Fruit fly (Drosophila melanogaster): ENCODE data around the gene PTPMT1.

PTPMT1 gene

dm6 chr3R:23782456-23783402 is 24.6 kb downstream of the PTPMT1 start (continued):
- TF ChIP-seq CG13894 (tag; optimal IDR thresholded peaks at IDR 0.05) = peak; percentile 9
- TF ChIP-seq jumu (GFP tag; optimal IDR thresholded peaks at IDR 0.05) = peak; percentile 78
- TF ChIP-seq chm (GFP tag; IDR thresholded peaks at IDR 0.05) = peak; percentile 71
- TF ChIP-seq NFAT (GFP tag; IDR thresholded peaks at IDR 0.05) = peak; percentile 22; the same call in 1 of the 2 replicates
- peak; percentile 38 for TF ChIP-seq CHES-1-like (GFP tag; optimal IDR thresholded peaks at IDR 0.05)
- peak; percentile 90 for TF ChIP-seq Ptx1 (GFP tag; IDR thresholded peaks at IDR 0.05)
- peak; percentile 6 for TF ChIP-seq HmgD (GFP tag; optimal IDR thresholded peaks at IDR 0.05)
- TF ChIP-seq CG31441 (GFP tag; IDR thresholded peaks at IDR 0.05) = peak; percentile 94
- peak; percentile 72 for TF ChIP-seq tx (GFP tag; optimal IDR thresholded peaks at IDR 0.05)
- peak; percentile 80 for TF ChIP-seq CG18599 (GFP tag; optimal IDR thresholded peaks at IDR 0.05)
- no peak for TF ChIP-seq Dref (GFP tag; IDR thresholded peaks at IDR 0.05)
- no peak for TF ChIP-seq Lpt (GFP tag; optimal IDR thresholded peaks at IDR 0.05)
- no peak for TF ChIP-seq bowl (GFP tag; IDR thresholded peaks at IDR 0.05)
- peak; percentile 80 for TF ChIP-seq CG14667 (GFP tag; IDR thresholded peaks at IDR 0.05)
- peak; percentile 82 for TF ChIP-seq Atf-2 (GFP tag; optimal IDR thresholded peaks at IDR 0.05)
- peak; percentile 62 for TF ChIP-seq CG7745 (tag; optimal IDR thresholded peaks at IDR 0.05)
- TF ChIP-seq CG2120 (GFP tag; optimal IDR thresholded peaks at IDR 0.05) = peak; percentile 23
- TF ChIP-seq HLH3B (GFP tag; IDR thresholded peaks at IDR 0.05) = peak; percentile 79
- TF ChIP-seq cad (GFP tag; optimal IDR thresholded peaks at IDR 0.05) = peak; percentile 11
- peak; percentile 68 for TF ChIP-seq CG30020 (tag; optimal IDR thresholded peaks at IDR 0.05)
- TF ChIP-seq CG16779 (GFP tag; IDR thresholded peaks at IDR 0.05) = peak; percentile 56; the same call in 1 of the 2 replicates
- peak; percentile 70 for TF ChIP-seq ttk (GFP tag; IDR thresholded peaks at IDR 0.05)
- TF ChIP-seq kah (GFP tag; optimal IDR thresholded peaks at IDR 0.05) = peak; percentile 55
- peak; percentile 56 for TF ChIP-seq NC2α (GFP tag; optimal IDR thresholded peaks at IDR 0.05)
- peak; percentile 38 for TF ChIP-seq CG14965 (GFP tag; optimal IDR thresholded peaks at IDR 0.05; ENCODE audit: borderline replicate concordance)
- peak; percentile 89 for TF ChIP-seq Hr3 (GFP tag; optimal IDR thresholded peaks at IDR 0.05)
- TF ChIP-seq Ada2b (GFP tag; IDR thresholded peaks at IDR 0.05) = peak; percentile 76
- TF ChIP-seq zen2 (GFP tag; IDR thresholded peaks at IDR 0.05; ENCODE audit: partially characterized antibody) = no peak
- TF ChIP-seq CG4730 (GFP tag; IDR thresholded peaks at IDR 0.05) = peak; percentile 84
- TF ChIP-seq chn (GFP tag; optimal IDR thresholded peaks at IDR 0.05) = peak; percentile 78
- TF ChIP-seq Stat92E (GFP tag; optimal IDR thresholded peaks at IDR 0.05) = peak in 1 of 3 experiments; percentile 94
- TF ChIP-seq CG31365 (tag; optimal IDR thresholded peaks at IDR 0.05) = peak; percentile 72
- TF ChIP-seq hth (optimal IDR thresholded peaks at IDR 0.05) = no peak
- no peak for TF ChIP-seq Taf1 (GFP tag; IDR thresholded peaks at IDR 0.05)
- TF ChIP-seq Mrtf (GFP tag; IDR thresholded peaks at IDR 0.05) = peak; percentile 59; the same call in 2 of the 3 replicates
- TF ChIP-seq ewg (GFP tag; optimal IDR thresholded peaks at IDR 0.05) = peak; percentile 85
- TF ChIP-seq CG30431 (GFP tag; optimal IDR thresholded peaks at IDR 0.05) = peak; percentile 92
- TF ChIP-seq CG5180 (GFP tag; optimal IDR thresholded peaks at IDR 0.05) = peak; percentile 67
- TF ChIP-seq dmrt11E (tag; optimal IDR thresholded peaks at IDR 0.05) = peak; percentile 98
- peak; percentile 81 for TF ChIP-seq CG5245 (GFP tag; optimal IDR thresholded peaks at IDR 0.05)
- TF ChIP-seq Hr39 (optimal IDR thresholded peaks at IDR 0.05) = no peak
- peak; percentile 95 for TF ChIP-seq phol (tag; optimal IDR thresholded peaks at IDR 0.05)
- TF ChIP-seq CG17359 (tag; optimal IDR thresholded peaks at IDR 0.05) = peak; percentile 91
- peak; percentile 72; the same call in 2 of the 3 replicates for TF ChIP-seq H15 (GFP tag; IDR thresholded peaks at IDR 0.05)
- peak; percentile 74 for TF ChIP-seq CG11695 (GFP tag; IDR thresholded peaks at IDR 0.05)
- peak; percentile 61; the same call in 1 of the 2 replicates for TF ChIP-seq CG14014 (GFP tag; IDR thresholded peaks at IDR 0.05)
- peak; percentile 32 for TF ChIP-seq CG9817 (tag; optimal IDR thresholded peaks at IDR 0.05)
- TF ChIP-seq chif (GFP tag; optimal IDR thresholded peaks at IDR 0.05) = peak; percentile 84 to 95
- TF ChIP-seq CG7271 (tag; optimal IDR thresholded peaks at IDR 0.05) = peak; percentile 43
